Worm (Caenorhabditis elegans) whole organism, L4 larva: ENCODE data around the gene tomm-70.
A peak's percentile ranks its signal among the peaks of the same experiment; 100 is the strongest.

Source experiments
- F26F4.8 ChIP-seq: fragments of 200-800 bp; sonication (Bioruptor generic); conservative IDR thresholded peaks from 2 replicates; pipeline ENCODE4 v1.3.6; 2022; ENCODE audit warnings: missing genetic modification characterization, missing compliant biosample characterization
- F49E8.2 ChIP-seq: sonication (generic microtip); optimal IDR thresholded peaks from 2 replicates; lab custom pipeline; 2016; ENCODE audit warnings: missing compliant biosample characterization, mild to moderate bottlenecking, missing genetic modification characterization, borderline replicate concordance
- T20F7.1 ChIP-seq: fragments of 200-800 bp; sonication (Bioruptor generic); optimal IDR thresholded peaks from 2 replicates; lab custom pipeline; 2018; ENCODE audit warnings: mild to moderate bottlenecking, missing genetic modification characterization, missing compliant biosample characterization
- Y48G9A.11 ChIP-seq: fragments of 200-800 bp; sonication (Bioruptor generic); IDR thresholded peaks from 2 replicates; pipeline ENCODE4 v1.3.6; 2022; ENCODE audit warnings: missing genetic modification reagents, missing genetic modification characterization, missing compliant biosample characterization
- ZK546.5 ChIP-seq, 2 experiments: sonication (generic microtip); optimal IDR thresholded peaks; 2 replicates each; lab custom pipeline; 2017; ENCODE audit warnings: missing biosample characterization in 2 of 2, missing genetic modification characterization in 2 of 2
- aly-2 ChIP-seq: sonication (generic microtip); optimal IDR thresholded peaks from 2 replicates; lab custom pipeline; 2018; ENCODE audit warnings: missing biosample characterization, missing genetic modification characterization
- ama-1 ChIP-seq: fragments of 150-350 bp; optimal IDR thresholded peaks from 2 replicates; lab custom pipeline; 2014; ENCODE audit warnings: inconsistent platforms, mixed read lengths
- arid-1 ChIP-seq: fragments of 200-800 bp; sonication (Bioruptor generic); conservative IDR thresholded peaks from 2 replicates; pipeline ENCODE4 v1.3.6; 2022; ENCODE audit warnings: missing genetic modification reagents, missing genetic modification characterization, missing compliant biosample characterization
- ceh-62 ChIP-seq: sonication (generic microtip); optimal IDR thresholded peaks from 2 replicates; lab custom pipeline; 2017; ENCODE audit warnings: missing biosample characterization, missing genetic modification characterization
- ceh-82 ChIP-seq: sonication (generic microtip); optimal IDR thresholded peaks from 2 replicates; lab custom pipeline; 2017; ENCODE audit warnings: missing biosample characterization, missing genetic modification characterization
- ces-1 ChIP-seq: fragments of 150-350 bp; sonication (generic microtip); optimal IDR thresholded peaks from 4 replicates; lab custom pipeline; 2014; ENCODE audit warnings: missing biosample characterization, missing genetic modification reagents, missing genetic modification characterization
- cey-2 ChIP-seq: sonication (generic microtip); optimal IDR thresholded peaks from 3 replicates; lab custom pipeline; 2017; ENCODE audit warnings: missing genetic modification characterization, mild to moderate bottlenecking, missing compliant biosample characterization, antibody characterized with exemption, borderline replicate concordance; ENCODE audit not compliant: insufficient read depth
- dmd-6 ChIP-seq: fragments of 200-800 bp; sonication (Bioruptor generic); IDR thresholded peaks from 2 replicates; pipeline ENCODE4 v1.3.6; 2022; ENCODE audit warnings: missing genetic modification reagents, missing genetic modification characterization, missing compliant biosample characterization
- dmd-9 ChIP-seq: fragments of 200-800 bp; sonication (Bioruptor generic); IDR thresholded peaks from 2 replicates; pipeline ENCODE4 v1.3.6; 2022; ENCODE audit warnings: missing genetic modification reagents, missing genetic modification characterization, missing compliant biosample characterization
- duxl-1 ChIP-seq: sonication (generic microtip); optimal IDR thresholded peaks from 2 replicates; lab custom pipeline; 2016; ENCODE audit warnings: mild to moderate bottlenecking, missing genetic modification characterization, moderate library complexity, missing compliant biosample characterization; ENCODE audit not compliant: poor library complexity
- egl-43 ChIP-seq: fragments of 200-800 bp; sonication (Bioruptor generic); IDR thresholded peaks from 2 replicates; pipeline ENCODE4 v1.3.6; 2022; ENCODE audit warnings: missing genetic modification reagents, missing genetic modification characterization, missing compliant biosample characterization
- fkh-10 ChIP-seq: fragments of 150-350 bp; optimal IDR thresholded peaks from 2 replicates; lab custom pipeline; 2014; ENCODE audit warnings: missing biosample characterization, missing genetic modification reagents, missing genetic modification characterization
- fos-1 ChIP-seq: fragments of 150-350 bp; optimal IDR thresholded peaks from 2 replicates; lab custom pipeline; 2014; ENCODE audit warnings: missing biosample characterization, missing genetic modification characterization
- hlh-11 ChIP-seq: fragments of 200-800 bp; sonication (Bioruptor generic); optimal IDR thresholded peaks from 2 replicates; lab custom pipeline; 2018; ENCODE audit warnings: mild to moderate bottlenecking, missing genetic modification characterization, missing compliant biosample characterization
- hlh-30 ChIP-seq: sonication (generic microtip); optimal IDR thresholded peaks from 2 replicates; lab custom pipeline; 2017; ENCODE audit warnings: antibody characterized with exemption, mild to moderate bottlenecking, missing genetic modification characterization, missing compliant biosample characterization; ENCODE audit not compliant: insufficient read depth
- jun-1 ChIP-seq: fragments of 150-350 bp; optimal IDR thresholded peaks from 2 replicates; lab custom pipeline; 2014; ENCODE audit warnings: missing biosample characterization, missing genetic modification reagents, missing genetic modification characterization
- lim-7 ChIP-seq: fragments of 200-800 bp; sonication (Bioruptor generic); IDR thresholded peaks from 2 replicates; pipeline ENCODE4 v1.3.6; 2022; ENCODE audit warnings: missing genetic modification characterization, missing compliant biosample characterization
- lin-1 ChIP-seq: fragments of 200-800 bp; sonication (Bioruptor generic); IDR thresholded peaks from 2 replicates; pipeline ENCODE4 v1.3.6; 2022; ENCODE audit warnings: missing genetic modification reagents, missing genetic modification characterization, missing compliant biosample characterization
- lin-13 ChIP-seq: fragments of 150-350 bp; optimal IDR thresholded peaks from 2 replicates; lab custom pipeline; 2014; ENCODE audit warnings: missing biosample characterization, missing genetic modification reagents, missing genetic modification characterization
- lin-15B ChIP-seq: fragments of 150-350 bp; sonication (generic microtip); optimal IDR thresholded peaks from 3 replicates; lab custom pipeline; 2014; ENCODE audit warnings: missing biosample characterization, missing genetic modification characterization
- lin-38 ChIP-seq: fragments of 200-800 bp; sonication (Bioruptor generic); IDR thresholded peaks from 2 replicates; pipeline ENCODE4 v1.3.6; 2022; ENCODE audit warnings: missing genetic modification reagents, missing genetic modification characterization, missing compliant biosample characterization
- lsy-2 ChIP-seq, 2 experiments: fragments of 150-350 bp in 1 of 2; sonication (generic microtip) in 1 of 2; optimal IDR thresholded peaks; 2 replicates each; lab custom pipeline; 2014 to 2017; ENCODE audit warnings: missing biosample characterization in 2 of 2, missing genetic modification characterization in 2 of 2
- madf-9 ChIP-seq: fragments of 200-800 bp; sonication (Bioruptor generic); conservative IDR thresholded peaks from 2 replicates; pipeline ENCODE4 v1.3.6; 2022; ENCODE audit warnings: missing genetic modification reagents, missing genetic modification characterization, missing compliant biosample characterization
- mdt-29 ChIP-seq: fragments of 200-800 bp; sonication (Bioruptor generic); IDR thresholded peaks from 2 replicates; pipeline ENCODE4 v1.3.6; 2022; ENCODE audit warnings: missing genetic modification reagents, missing genetic modification characterization, missing compliant biosample characterization
- mes-2 ChIP-seq: sonication (generic microtip); optimal IDR thresholded peaks from 2 replicates; lab custom pipeline; 2016; ENCODE audit warnings: missing genotype, mild to moderate bottlenecking, missing genetic modification characterization, missing compliant biosample characterization; ENCODE audit not compliant: poor library complexity, severe bottlenecking
- mxl-3 ChIP-seq: fragments of 200-800 bp; sonication (Bioruptor generic); optimal IDR thresholded peaks from 2 replicates; lab custom pipeline; 2018; ENCODE audit warnings: mild to moderate bottlenecking, missing genetic modification characterization, missing compliant biosample characterization
- nhr-102 ChIP-seq: sonication (generic microtip); optimal IDR thresholded peaks from 2 replicates; lab custom pipeline; 2016; ENCODE audit warnings: mild to moderate bottlenecking, missing genetic modification characterization, moderate library complexity, missing compliant biosample characterization
- nhr-11 ChIP-seq: fragments of 150-350 bp; optimal IDR thresholded peaks from 2 replicates; lab custom pipeline; 2014; ENCODE audit warnings: missing biosample characterization, missing genetic modification characterization
- nhr-237 ChIP-seq: sonication (generic microtip); optimal IDR thresholded peaks from 2 replicates; lab custom pipeline; 2017; ENCODE audit warnings: missing biosample characterization, missing genetic modification characterization
- nhr-25 ChIP-seq: sonication (generic microtip); optimal IDR thresholded peaks from 2 replicates; lab custom pipeline; 2017; ENCODE audit warnings: missing genetic modification characterization, mild to moderate bottlenecking, missing compliant biosample characterization, antibody characterized with exemption, moderate library complexity, borderline replicate concordance; ENCODE audit not compliant: insufficient read depth
- nhr-42 ChIP-seq: fragments of 200-800 bp; sonication (Bioruptor generic); IDR thresholded peaks from 2 replicates; pipeline ENCODE4 v1.3.6; 2022; ENCODE audit warnings: missing genetic modification characterization, missing compliant biosample characterization
- nhr-48 ChIP-seq: sonication (generic microtip); optimal IDR thresholded peaks from 2 replicates; lab custom pipeline; 2016; ENCODE audit warnings: mild to moderate bottlenecking, missing genetic modification characterization, missing compliant biosample characterization
- nhr-6 ChIP-seq: fragments of 150-350 bp; optimal IDR thresholded peaks from 2 replicates; lab custom pipeline; 2014; ENCODE audit warnings: missing biosample characterization, missing genetic modification characterization
- nhr-77 ChIP-seq: fragments of 150-350 bp; optimal IDR thresholded peaks from 2 replicates; lab custom pipeline; 2014; ENCODE audit warnings: missing biosample characterization, missing genetic modification characterization
- rbr-2 ChIP-seq: sonication (generic microtip); optimal IDR thresholded peaks from 2 replicates; lab custom pipeline; 2016; ENCODE audit warnings: missing genotype, missing genetic modification characterization, missing compliant biosample characterization
- set-16 ChIP-seq: fragments of 200-800 bp; sonication (Bioruptor generic); IDR thresholded peaks from 2 replicates; pipeline ENCODE4 v1.3.6; 2022; ENCODE audit warnings: missing genetic modification reagents, missing genetic modification characterization, missing compliant biosample characterization
- spr-1 ChIP-seq: sonication (generic microtip); optimal IDR thresholded peaks from 2 replicates; lab custom pipeline; 2016; ENCODE audit warnings: mild to moderate bottlenecking, missing genetic modification characterization, missing compliant biosample characterization
- spr-3 ChIP-seq: fragments of 200-800 bp; sonication (Bioruptor generic); optimal IDR thresholded peaks from 2 replicates; lab custom pipeline; 2018; ENCODE audit warnings: mild to moderate bottlenecking, missing genetic modification characterization, missing compliant biosample characterization
- zfp-2 ChIP-seq: sonication (generic microtip); optimal IDR thresholded peaks from 2 replicates; lab custom pipeline; 2016; ENCODE audit warnings: mild to moderate bottlenecking, missing genetic modification characterization, missing compliant biosample characterization
- zfp-3 ChIP-seq: fragments of 200-800 bp; sonication (Bioruptor generic); conservative IDR thresholded peaks from 2 replicates; pipeline ENCODE4 v1.3.6; 2022; ENCODE audit warnings: missing genetic modification reagents, missing genetic modification characterization, missing compliant biosample characterization
- zip-11 ChIP-seq: fragments of 200-800 bp; sonication (Bioruptor generic); IDR thresholded peaks from 2 replicates; pipeline ENCODE4 v1.3.6; 2022; ENCODE audit warnings: missing genetic modification characterization, missing compliant biosample characterization
- zip-2 ChIP-seq: fragments of 150-350 bp; optimal IDR thresholded peaks from 2 replicates; lab custom pipeline; 2014; ENCODE audit warnings: missing biosample characterization, missing genetic modification characterization
- ztf-7 ChIP-seq: fragments of 150-350 bp; optimal IDR thresholded peaks from 2 replicates; lab custom pipeline; 2014; ENCODE audit warnings: missing biosample characterization, missing genetic modification characterization

Gene tomm-70

ce11 chrIII:8741276-8741860 is 13.2 kb downstream of the tomm-70 start, which contains the start of gene pdhk-2 (continued):
- peak; percentile 92 for TF ChIP-seq zfp-3 (GFP tag; lab: Robert Waterston, UW)
- TF ChIP-seq nhr-48 (tag; lab: Kevin White, UChicago) = peak; percentile 90
- TF ChIP-seq, all 104 proteins: peak for 64

ce11 chrIII:8739786-8740185 is 14.8 kb downstream of the tomm-70 start:
- TF ChIP-seq dmd-9 (no peak), ama-1 (lab: Kevin White, UChicago) (no peak), zfp-2 (no peak), ces-1 (GFP tag; lab: Kevin White, UChicago) (no peak), F49E8.2 (no peak), lin-13 (GFP tag; lab: Kevin White, UChicago) (no peak), spr-3 (GFP tag; lab: Kevin White, UChicago) (no peak), egl-43 (GFP tag; lab: Robert Waterston, UW) (no peak), rbr-2 (tag; lab: Kevin White, UChicago) (no peak), mdt-29 (GFP tag; lab: Robert Waterston, UW) (no peak), arid-1 (GFP tag; lab: Robert Waterston, UW) (no peak), set-16 (no peak), mes-2 (peak; percentile 49), ztf-7 (no peak), aly-2 (tag; lab: Kevin White, UChicago) (no peak), cey-2 (tag; lab: Kevin White, UChicago) (no peak), nhr-11 (tag; lab: Kevin White, UChicago) (no peak), ceh-62 (no peak), nhr-102 (tag; lab: Kevin White, UChicago) (no peak), ZK546.5 (tag; optimal IDR thresholded peaks at IDR 0.05; lab: Kevin White, UChicago) (no peak), fos-1 (tag; lab: Kevin White, UChicago) (no peak), lin-38 (GFP tag; lab: Robert Waterston, UW) (0 out of 2 replicates have a peak, but pooled peaks have one; percentile 10), zfp-3 (GFP tag; lab: Robert Waterston, UW) (no peak; the same call in 1 of the 2 replicates), nhr-42 (no peak), T20F7.1 (no peak), zip-2 (tag; lab: Kevin White, UChicago) (no peak), zip-11 (GFP tag; lab: Robert Waterston, UW) (no peak), hlh-30 (tag; lab: Kevin White, UChicago) (peak; percentile 21), lin-1 (no peak), jun-1 (tag; lab: Kevin White, UChicago) (no peak), lin-15B (tag; lab: Kevin White, UChicago) (no peak), nhr-237 (tag; lab: Kevin White, UChicago) (no peak), madf-9 (GFP tag; lab: Robert Waterston, UW) (no peak), duxl-1 (tag; lab: Kevin White, UChicago) (no peak), Y48G9A.11 (GFP tag; lab: Robert Waterston, UW) (no peak), ceh-82 (no peak), fkh-10 (no peak), nhr-25 (tag; lab: Kevin White, UChicago) (no peak), nhr-77 (tag; lab: Kevin White, UChicago) (no peak), hlh-11 (peak; percentile 47), lsy-2 (tag; optimal IDR thresholded peaks at IDR 0.05; lab: Kevin White, UChicago) (no peak), lim-7 (GFP tag; lab: Robert Waterston, UW) (no peak), F26F4.8 (GFP tag; lab: Robert Waterston, UW) (no peak), spr-1 (no peak), dmd-6 (0 out of 2 replicates have a peak, but pooled peaks have one; percentile 9), mxl-3 (GFP tag; lab: Kevin White, UChicago) (no peak), nhr-6 (tag; lab: Kevin White, UChicago) (no peak)
